Worm (Caenorhabditis elegans) whole organism, early embryonic: ENCODE measurements around the gene F22E5.13.

Experiments
- B0310.2 ChIP-seq: sonication (generic microtip); optimal IDR thresholded peaks from 2 replicates; lab custom pipeline; 2016; ENCODE audit warnings: mild to moderate bottlenecking, missing genetic modification characterization, missing compliant biosample characterization
- aly-1 ChIP-seq: sonication (generic microtip); optimal IDR thresholded peaks from 2 replicates; lab custom pipeline; 2016; ENCODE audit warnings: missing genetic modification characterization, missing compliant biosample characterization
- ama-1 ChIP-seq: fragments of 150-350 bp; optimal IDR thresholded peaks from 2 replicates; lab custom pipeline; 2014
- ceh-13 ChIP-seq: fragments of 200-800 bp; sonication (Bioruptor generic); optimal IDR thresholded peaks from 2 replicates; lab custom pipeline; 2018; ENCODE audit warnings: mild to moderate bottlenecking, missing genetic modification characterization, missing compliant biosample characterization
- ets-7 ChIP-seq: sonication (generic microtip); optimal IDR thresholded peaks from 2 replicates; lab custom pipeline; 2016; ENCODE audit warnings: missing genotype, missing genetic modification characterization, missing compliant biosample characterization
- flt-1 ChIP-seq: fragments of 200-800 bp; sonication (Bioruptor generic); IDR thresholded peaks from 2 replicates; pipeline ENCODE4 v1.3.6; 2022; ENCODE audit warnings: missing genetic modification characterization, missing compliant biosample characterization
- hnd-1 ChIP-seq: sonication (generic microtip); optimal IDR thresholded peaks from 2 replicates; lab custom pipeline; 2016; ENCODE audit warnings: missing genetic modification characterization, missing compliant biosample characterization
- scrt-1 ChIP-seq: fragments of 200-800 bp; sonication (Bioruptor generic); IDR thresholded peaks from 2 replicates; pipeline ENCODE4 v1.3.6; 2022; ENCODE audit warnings: missing genetic modification characterization, missing compliant biosample characterization
- tbx-37 ChIP-seq: fragments of 200-800 bp; sonication (Bioruptor generic); conservative IDR thresholded peaks from 2 replicates; pipeline ENCODE4 v1.3.6; 2022; ENCODE audit warnings: missing genetic modification reagents, missing genetic modification characterization, missing compliant biosample characterization
- tra-4 ChIP-seq: sonication (generic microtip); optimal IDR thresholded peaks from 2 replicates; lab custom pipeline; 2017; ENCODE audit warnings: missing genetic modification characterization, missing compliant biosample characterization

- TF ChIP-seq flt-1 (GFP tag; lab: Robert Waterston, UW) (no peak), ama-1 (lab: Kevin White, UChicago) (no peak), ceh-13 (no peak), scrt-1 (GFP tag; lab: Robert Waterston, UW) (no peak), aly-1 (tag; lab: Kevin White, UChicago) (no peak), B0310.2 (tag; lab: Kevin White, UChicago) (no peak), tra-4 (tag; lab: Kevin White, UChicago) (no peak), tbx-37 (GFP tag; lab: Robert Waterston, UW) (no peak), ets-7 (no peak), hnd-1 (tag; lab: Kevin White, UChicago) (no peak)
Measured at ce11 chrII:2641777-2642176, 7.7 kb downstream of the F22E5.13 start, which contains the start of gene F22E5.7.
